Worm (Caenorhabditis elegans) whole organism, L1 larva: Measurements from ENCODE around the gene srm-4.

Experiments
- C04F5.9 ChIP-seq: sonication (generic microtip); optimal IDR thresholded peaks from 2 replicates; lab custom pipeline; 2016; ENCODE audit warnings: missing genetic modification characterization, missing compliant biosample characterization
- Y116A8C.19 ChIP-seq: sonication (generic microtip); optimal IDR thresholded peaks from 2 replicates; lab custom pipeline; 2016; ENCODE audit warnings: missing compliant biosample characterization, missing genetic modification characterization, borderline replicate concordance
- ceh-63 ChIP-seq: fragments of 200-800 bp; sonication (Bioruptor generic); optimal IDR thresholded peaks from 2 replicates; lab custom pipeline; 2018; ENCODE audit warnings: mild to moderate bottlenecking, missing genetic modification characterization, missing compliant biosample characterization
- ceh-82 ChIP-seq, 3 experiments: fragments of 150-350 bp in 1 of 3; sonication (generic microtip) in 2 of 3; optimal IDR thresholded peaks; 2 replicates each; lab custom pipeline; 2014 to 2017; ENCODE audit warnings: missing biosample characterization in 3 of 3, missing genetic modification characterization in 3 of 3
- ceh-88 ChIP-seq: fragments of 200-800 bp; sonication (Bioruptor generic); IDR thresholded peaks from 2 replicates; pipeline ENCODE4 v1.3.6; 2022; ENCODE audit warnings: missing genetic modification characterization, missing compliant biosample characterization
- ceh-90 ChIP-seq: sonication (generic microtip); optimal IDR thresholded peaks from 2 replicates; lab custom pipeline; 2016; ENCODE audit warnings: missing genetic modification characterization, missing compliant biosample characterization
- dsc-1 ChIP-seq: sonication (generic microtip); optimal IDR thresholded peaks from 2 replicates; lab custom pipeline; 2016; ENCODE audit warnings: mild to moderate bottlenecking, missing genetic modification characterization, missing compliant biosample characterization
- efl-1 ChIP-seq, 4 experiments: fragments of 150-350 bp; optimal IDR thresholded peaks in 3 of 4; peaks in 1 of 4; 1 replicate in 1 of 4; 2 replicates in 3 of 4; lab custom pipeline; 2014; ENCODE audit warnings: missing biosample characterization in 2 of 4, missing genetic modification characterization in 2 of 4, missing genetic modification reagents in 2 of 4
- efl-3 ChIP-seq: fragments of 200-800 bp; sonication (Bioruptor generic); optimal IDR thresholded peaks from 2 replicates; lab custom pipeline; 2018; ENCODE audit warnings: mild to moderate bottlenecking, missing genetic modification characterization, missing compliant biosample characterization
- egl-13 ChIP-seq: sonication (generic microtip); optimal IDR thresholded peaks from 2 replicates; lab custom pipeline; 2016; ENCODE audit warnings: missing genotype, missing genetic modification reagents, missing genetic modification characterization, missing compliant biosample characterization
- elt-2 ChIP-seq: sonication (generic microtip); optimal IDR thresholded peaks from 2 replicates; lab custom pipeline; 2016; ENCODE audit warnings: missing genetic modification characterization, mild to moderate bottlenecking, inconsistent platforms, missing compliant biosample characterization, missing genetic modification reagents
- fkh-4 ChIP-seq: sonication (generic microtip); optimal IDR thresholded peaks from 2 replicates; lab custom pipeline; 2016; ENCODE audit warnings: missing compliant biosample characterization, missing genetic modification characterization, borderline replicate concordance
- fkh-8 ChIP-seq: sonication (generic microtip); optimal IDR thresholded peaks from 2 replicates; lab custom pipeline; 2016; ENCODE audit warnings: mild to moderate bottlenecking, missing genetic modification characterization, missing compliant biosample characterization
- fos-1 ChIP-seq: fragments of 150-350 bp; optimal IDR thresholded peaks from 2 replicates; lab custom pipeline; 2014; ENCODE audit warnings: missing biosample characterization, missing genetic modification characterization
- grh-1 ChIP-seq: fragments of 200-800 bp; sonication (Bioruptor generic); IDR thresholded peaks from 2 replicates; pipeline ENCODE4 v1.3.6; 2022; ENCODE audit warnings: missing genetic modification reagents, missing genetic modification characterization, missing compliant biosample characterization
- hlh-17 ChIP-seq: fragments of 200-800 bp; sonication (Bioruptor generic); optimal IDR thresholded peaks from 2 replicates; lab custom pipeline; 2018; ENCODE audit warnings: missing genetic modification characterization, mild to moderate bottlenecking, missing compliant biosample characterization, moderate library complexity, borderline replicate concordance
- isw-1 ChIP-seq: fragments of 200-800 bp; sonication (Bioruptor generic); IDR thresholded peaks from 2 replicates; pipeline ENCODE4 v1.3.6; 2022; ENCODE audit warnings: missing genetic modification characterization, missing compliant biosample characterization
- lin-13 ChIP-seq: fragments of 150-350 bp; optimal IDR thresholded peaks from 2 replicates; lab custom pipeline; 2014; ENCODE audit warnings: missing biosample characterization, missing genetic modification reagents, missing genetic modification characterization
- lin-35 ChIP-seq, 2 experiments: fragments of 150-350 bp; optimal IDR thresholded peaks; 2 replicates each; lab custom pipeline; 2014; ENCODE audit warnings: missing biosample characterization in 2 of 2, missing genetic modification characterization in 2 of 2, missing genetic modification reagents in 2 of 2
- lin-39 ChIP-seq: fragments of 150-350 bp; optimal IDR thresholded peaks from 2 replicates; lab custom pipeline; 2014; ENCODE audit warnings: missing biosample characterization, missing genetic modification reagents, missing genetic modification characterization
- lsy-2 ChIP-seq, 2 experiments: fragments of 150-350 bp; optimal IDR thresholded peaks; 2 replicates each; lab custom pipeline; 2014; ENCODE audit warnings: missing biosample characterization in 2 of 2, missing genetic modification characterization in 2 of 2
- mab-9 ChIP-seq: fragments of 200-800 bp; sonication (Bioruptor generic); IDR thresholded peaks from 2 replicates; pipeline ENCODE4 v1.3.6; 2022; ENCODE audit warnings: missing genetic modification reagents, missing genetic modification characterization, missing compliant biosample characterization
- mdl-1 ChIP-seq, 2 experiments: fragments of 150-350 bp; optimal IDR thresholded peaks; 2 replicates each; lab custom pipeline; 2014 to 2017; ENCODE audit warnings: missing biosample characterization in 2 of 2, missing genetic modification characterization in 2 of 2, inconsistent platforms in 1 of 2
- nhr-11 ChIP-seq: fragments of 150-350 bp; optimal IDR thresholded peaks from 2 replicates; lab custom pipeline; 2014; ENCODE audit warnings: missing biosample characterization, missing genetic modification characterization
- nhr-20 ChIP-seq: sonication (generic microtip); optimal IDR thresholded peaks from 2 replicates; lab custom pipeline; 2016; ENCODE audit warnings: mild to moderate bottlenecking, missing genetic modification characterization, missing compliant biosample characterization
- nhr-237 ChIP-seq: fragments of 150-350 bp; optimal IDR thresholded peaks from 2 replicates; lab custom pipeline; 2014; ENCODE audit warnings: missing biosample characterization, missing genetic modification characterization
- nhr-28 ChIP-seq: fragments of 150-350 bp; optimal IDR thresholded peaks from 2 replicates; lab custom pipeline; 2014; ENCODE audit warnings: missing biosample characterization, missing genetic modification characterization
- nhr-47 ChIP-seq: sonication (generic microtip); optimal IDR thresholded peaks from 2 replicates; lab custom pipeline; 2016; ENCODE audit warnings: mild to moderate bottlenecking, missing genetic modification characterization, moderate library complexity, missing compliant biosample characterization
- nhr-76 ChIP-seq: sonication (generic microtip); optimal IDR thresholded peaks from 2 replicates; lab custom pipeline; 2017; ENCODE audit warnings: missing biosample characterization, missing genetic modification characterization
- nhr-77 ChIP-seq: fragments of 150-350 bp; optimal IDR thresholded peaks from 2 replicates; lab custom pipeline; 2014; ENCODE audit warnings: missing biosample characterization, missing genetic modification characterization
- nhr-84 ChIP-seq: sonication (generic microtip); optimal IDR thresholded peaks from 2 replicates; lab custom pipeline; 2017; ENCODE audit warnings: missing biosample characterization, missing genetic modification characterization
- nhr-85 ChIP-seq: sonication (generic microtip); peaks from one replicate; lab custom pipeline; 2016; ENCODE audit warnings: missing genetic modification characterization, inconsistent platforms, missing compliant biosample characterization
- nhr-90 ChIP-seq: sonication (generic microtip); optimal IDR thresholded peaks from 2 replicates; lab custom pipeline; 2016; ENCODE audit warnings: mild to moderate bottlenecking, missing genetic modification characterization, missing compliant biosample characterization; ENCODE audit not compliant: poor library complexity
- pag-3 ChIP-seq: sonication (generic microtip); optimal IDR thresholded peaks from 2 replicates; lab custom pipeline; 2017; ENCODE audit warnings: missing genetic modification characterization, mild to moderate bottlenecking, missing compliant biosample characterization, antibody characterized with exemption, borderline replicate concordance; ENCODE audit not compliant: insufficient read depth
- pax-3 ChIP-seq: fragments of 200-800 bp; sonication (Bioruptor generic); optimal IDR thresholded peaks from 2 replicates; lab custom pipeline; 2018; ENCODE audit warnings: mild to moderate bottlenecking, missing genetic modification characterization, moderate library complexity, missing compliant biosample characterization
- pqm-1 ChIP-seq: sonication (generic microtip); optimal IDR thresholded peaks from 3 replicates; lab custom pipeline; 2017; ENCODE audit warnings: missing biosample characterization, missing genetic modification characterization
- rnt-1 ChIP-seq: sonication (generic microtip); optimal IDR thresholded peaks from 2 replicates; lab custom pipeline; 2016; ENCODE audit warnings: mild to moderate bottlenecking, missing genetic modification characterization, moderate library complexity, missing compliant biosample characterization
- skn-1 ChIP-seq: fragments of 150-350 bp; optimal IDR thresholded peaks from 2 replicates; lab custom pipeline; 2014; ENCODE audit warnings: missing biosample characterization, missing genetic modification characterization
- sox-4 ChIP-seq: sonication (generic microtip); optimal IDR thresholded peaks from 2 replicates; lab custom pipeline; 2016; ENCODE audit warnings: missing genetic modification characterization, missing compliant biosample characterization
- sup-37 ChIP-seq: fragments of 200-800 bp; sonication (Bioruptor generic); optimal IDR thresholded peaks from 2 replicates; lab custom pipeline; 2018; ENCODE audit warnings: mild to moderate bottlenecking, missing genetic modification characterization, missing compliant biosample characterization
- swsn-7 ChIP-seq: sonication (generic microtip); optimal IDR thresholded peaks from 2 replicates; lab custom pipeline; 2016; ENCODE audit warnings: missing genetic modification characterization, missing compliant biosample characterization
- tbx-2 ChIP-seq: sonication (generic microtip); optimal IDR thresholded peaks from 2 replicates; lab custom pipeline; 2016; ENCODE audit warnings: missing genetic modification characterization, missing compliant biosample characterization
- unc-30 ChIP-seq: sonication (generic microtip); optimal IDR thresholded peaks from 2 replicates; lab custom pipeline; 2017; ENCODE audit warnings: missing biosample characterization, missing genetic modification characterization
- unc-62 ChIP-seq: fragments of 150-350 bp; optimal IDR thresholded peaks from 2 replicates; lab custom pipeline; 2014; ENCODE audit warnings: missing biosample characterization, missing genetic modification reagents, missing genetic modification characterization
- unc-86 ChIP-seq: sonication (generic microtip); optimal IDR thresholded peaks from 2 replicates; lab custom pipeline; 2016; ENCODE audit warnings: missing genetic modification characterization, missing compliant biosample characterization
- xbp-1 ChIP-seq: sonication (generic microtip); optimal IDR thresholded peaks from 2 replicates; lab custom pipeline; 2016; ENCODE audit warnings: missing genetic modification characterization, missing compliant biosample characterization
- ztf-4 ChIP-seq: fragments of 150-350 bp; optimal IDR thresholded peaks from 2 replicates; lab custom pipeline; 2014; ENCODE audit warnings: missing biosample characterization, missing genetic modification characterization

The srm-4 gene

DNA sequence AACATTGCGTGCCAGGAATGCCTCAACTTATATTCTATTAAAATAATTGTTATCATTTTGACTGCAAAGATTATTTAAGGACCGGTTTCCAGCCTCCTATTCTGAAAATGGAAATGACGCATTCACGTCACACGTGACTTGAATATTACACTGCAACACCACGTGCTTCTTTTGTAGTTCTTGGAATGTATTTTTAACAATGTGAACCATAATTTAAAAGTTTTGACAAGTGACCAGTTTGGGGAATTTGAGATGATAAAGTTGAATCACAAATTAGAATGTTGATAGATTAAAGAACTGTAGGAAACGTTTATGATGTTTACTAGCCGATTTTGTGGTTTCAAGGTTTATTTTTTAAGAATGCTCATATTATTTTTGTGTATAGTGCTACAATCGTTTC is 8.5 kb downstream of the srm-4 start, which contains the start of gene F47B8.10:
TSS of gene F47B8.10 (plus strand) at position 301 of the 400 bp plus-strand sequence.
- TF ChIP-seq Y116A8C.19 (tag; lab: Kevin White, UChicago) (no peak), lin-35 (GFP tag; optimal IDR thresholded peaks at IDR 0.05; lab: Kevin White, UChicago) (peak in 1 of 2 experiments; percentile 34), efl-1 (optimal IDR thresholded peaks at IDR 0.05; lab: Kevin White, UChicago) (no peak), efl-1 (GFP tag; optimal IDR thresholded peaks at IDR 0.05 in 1 of 2; lab: Kevin White, UChicago) (peak in 1 of 2 experiments; percentile 14), nhr-85 (tag; lab: Kevin White, UChicago) (no peak), pqm-1 (tag; lab: Kevin White, UChicago) (no peak)
- TF ChIP-seq, all 84 proteins: peak for 2

ce11 chrV:14347234-14347826 is 14.1 kb downstream of the srm-4 start, which contains the start of gene cept-2:
Gene cept-2, plus strand, starts transcription at chrV:14347766.
- TF ChIP-seq efl-3 (peak; percentile 31), ceh-90 (peak; percentile 67), mdl-1 (tag; optimal IDR thresholded peaks at IDR 0.05; lab: Kevin White, UChicago) (peak in 1 of 2 experiments; percentile 82), Y116A8C.19 (tag; lab: Kevin White, UChicago) (no peak), fos-1 (peak; percentile 71), ztf-4 (tag; lab: Kevin White, UChicago) (peak; percentile 85), lin-35 (GFP tag; optimal IDR thresholded peaks at IDR 0.05; lab: Kevin White, UChicago) (peak; percentile 87 to 88), ceh-82 (tag; optimal IDR thresholded peaks at IDR 0.05; lab: Kevin White, UChicago) (peak; percentile 84 to 95 (median 94)), nhr-77 (tag; lab: Kevin White, UChicago) (peak; percentile 92), egl-13 (tag; lab: Kevin White, UChicago) (peak; percentile 91), ceh-88 (GFP tag; lab: Robert Waterston, UW) (peak; percentile 84), C04F5.9 (tag; lab: Kevin White, UChicago) (peak; percentile 80), skn-1 (peak; percentile 95), tbx-2 (peak; percentile 94), fkh-8 (tag; lab: Kevin White, UChicago) (peak; percentile 95), pax-3 (tag; lab: Kevin White, UChicago) (peak; percentile 99), nhr-28 (tag; lab: Kevin White, UChicago) (no peak), pag-3 (tag; lab: Kevin White, UChicago) (peak; percentile 82), rnt-1 (tag; lab: Kevin White, UChicago) (peak; percentile 98), sup-37 (GFP tag; lab: Kevin White, UChicago) (peak; percentile 33), nhr-11 (peak; percentile 75), nhr-76 (tag; lab: Kevin White, UChicago) (no peak), unc-62 (GFP tag; lab: Kevin White, UChicago) (no peak), hlh-17 (GFP tag; lab: Kevin White, UChicago) (no peak), nhr-90 (tag; lab: Kevin White, UChicago) (peak; percentile 91), lsy-2 (tag; optimal IDR thresholded peaks at IDR 0.05; lab: Kevin White, UChicago) (peak; percentile 93 to 96), elt-2 (peak; percentile 46), nhr-47 (tag; lab: Kevin White, UChicago) (peak; percentile 96), grh-1 (GFP tag; lab: Robert Waterston, UW) (peak; percentile 83), ceh-63 (GFP tag; lab: Kevin White, UChicago) (no peak), xbp-1 (tag; lab: Kevin White, UChicago) (peak; percentile 93), isw-1 (peak; percentile 92), efl-1 (optimal IDR thresholded peaks at IDR 0.05; lab: Kevin White, UChicago) (peak; percentile 91 to 93), efl-1 (GFP tag; optimal IDR thresholded peaks at IDR 0.05 in 1 of 2; lab: Kevin White, UChicago) (peak; percentile 85 to 98), swsn-7 (tag; lab: Kevin White, UChicago) (peak; percentile 95), nhr-84 (tag; lab: Kevin White, UChicago) (no peak), unc-86 (peak; percentile 92), sox-4 (tag; lab: Kevin White, UChicago) (peak; percentile 89), dsc-1 (peak; percentile 94), nhr-237 (peak; percentile 60), lin-39 (tag; lab: Kevin White, UChicago) (peak; percentile 70), unc-30 (tag; lab: Kevin White, UChicago) (no peak), pqm-1 (tag; lab: Kevin White, UChicago) (no peak), fkh-4 (tag; lab: Kevin White, UChicago) (peak; percentile 85), nhr-20 (tag; lab: Kevin White, UChicago) (peak; percentile 97), lin-13 (GFP tag; lab: Kevin White, UChicago) (peak; percentile 96), mab-9 (GFP tag; lab: Robert Waterston, UW) (peak; percentile 81)
